Fruit fly (Drosophila melanogaster) whole organism, embryonic: ENCODE results near the gene polo.

ENCODE experiments used
- ATbp ChIP-seq: fragments of 200-800 bp; sonication (Bioruptor generic); optimal IDR thresholded peaks from 2 replicates; lab custom pipeline; 2017; ENCODE audit warnings: missing biosample characterization, mild to moderate bottlenecking, missing genetic modification characterization, missing genetic modification reagents
- BEAF-32 ChIP-seq: fragments of 200-800 bp; sonication (Bioruptor generic); optimal IDR thresholded peaks from 3 replicates; lab custom pipeline; 2017; ENCODE audit warnings: missing biosample characterization, missing genetic modification characterization, mild to moderate bottlenecking, moderate library complexity, missing genetic modification reagents
- CG14710 ChIP-seq: fragments of 200-800 bp; sonication (Bioruptor generic); optimal IDR thresholded peaks from 3 replicates; lab custom pipeline; 2019; ENCODE audit warnings: missing biosample characterization, mild to moderate bottlenecking, missing genetic modification characterization, moderate library complexity
- CG15601 ChIP-seq: fragments of 200-800 bp; sonication (Bioruptor generic); optimal IDR thresholded peaks from 3 replicates; lab custom pipeline; 2019; ENCODE audit warnings: missing biosample characterization, mild to moderate bottlenecking, missing genetic modification characterization, moderate library complexity
- CG2120 ChIP-seq: fragments of 200-800 bp; sonication (Bioruptor generic); optimal IDR thresholded peaks from 3 replicates; lab custom pipeline; 2016; ENCODE audit warnings: missing biosample characterization, missing genetic modification characterization
- CG31388 ChIP-seq: fragments of 200-800 bp; sonication (Bioruptor generic); optimal IDR thresholded peaks from 2 replicates; lab custom pipeline; 2016; ENCODE audit warnings: missing biosample characterization, missing genetic modification characterization
- CG32767 ChIP-seq: fragments of 200-800 bp; sonication (Bioruptor generic); IDR thresholded peaks from 2 replicates; pipeline ENCODE4 v1.3.6; 2022; ENCODE audit warnings: missing biosample characterization, missing genetic modification characterization
- CG3281 ChIP-seq: fragments of 200-800 bp; sonication (Bioruptor generic); optimal IDR thresholded peaks from 3 replicates; lab custom pipeline; 2017; ENCODE audit warnings: missing biosample characterization, mild to moderate bottlenecking, missing genetic modification characterization
- CG4360 ChIP-seq: fragments of 200-800 bp; sonication (Bioruptor generic); IDR thresholded peaks from 2 replicates; pipeline ENCODE4 v1.3.6; 2022; ENCODE audit warnings: missing biosample characterization, missing genetic modification characterization
- CG4820 ChIP-seq: fragments of 200-800 bp; sonication (Bioruptor generic); optimal IDR thresholded peaks from 3 replicates; lab custom pipeline; 2016; ENCODE audit warnings: missing biosample characterization, missing genetic modification characterization
- CG6689 ChIP-seq: fragments of 200-800 bp; sonication (Bioruptor generic); IDR thresholded peaks from 2 replicates; pipeline ENCODE4 v1.3.6; 2022; ENCODE audit warnings: missing biosample characterization, missing genetic modification characterization
- CG7839 ChIP-seq: fragments of 200-800 bp; sonication (Bioruptor generic); optimal IDR thresholded peaks from 3 replicates; lab custom pipeline; 2018; ENCODE audit warnings: missing biosample characterization, mild to moderate bottlenecking, missing genetic modification characterization, moderate library complexity
- CG7928 ChIP-seq: fragments of 200-800 bp; sonication (Bioruptor generic); optimal IDR thresholded peaks from 2 replicates; lab custom pipeline; 2017; ENCODE audit warnings: missing biosample characterization, mild to moderate bottlenecking, missing genetic modification characterization
- CG8290 ChIP-seq, 3 experiments: fragments of 200-800 bp; sonication (Bioruptor generic); optimal IDR thresholded peaks; 2 replicates each; lab custom pipeline; 2016 to 2019; ENCODE audit warnings: missing biosample characterization in 3 of 3, missing genetic modification characterization in 3 of 3, mild to moderate bottlenecking in 2 of 3, moderate library complexity in 1 of 3
- CG8359 ChIP-seq: fragments of 200-800 bp; sonication (Bioruptor generic); optimal IDR thresholded peaks from 2 replicates; lab custom pipeline; 2017; ENCODE audit warnings: missing biosample characterization, mild to moderate bottlenecking, missing genetic modification characterization, borderline replicate concordance
- CkIIα-i1 ChIP-seq: fragments of 200-800 bp; sonication (Bioruptor generic); IDR thresholded peaks from 2 replicates; pipeline ENCODE4 v1.3.6; 2022; ENCODE audit warnings: missing biosample characterization, missing genetic modification characterization
- Elba2 ChIP-seq: fragments of 200-800 bp; sonication (Bioruptor generic); optimal IDR thresholded peaks from 3 replicates; lab custom pipeline; 2016; ENCODE audit warnings: missing biosample characterization, missing genetic modification characterization
- HmgD ChIP-seq: fragments of 200-800 bp; sonication (Bioruptor generic); optimal IDR thresholded peaks from 3 replicates; lab custom pipeline; 2016; ENCODE audit warnings: missing biosample characterization, missing genetic modification characterization
- Hsf ChIP-seq: fragments of 200-800 bp; sonication (Bioruptor generic); optimal IDR thresholded peaks from 3 replicates; lab custom pipeline; 2016; ENCODE audit warnings: missing biosample characterization, missing genetic modification characterization
- Med ChIP-seq: fragments of 200-800 bp; sonication (Bioruptor generic); peaks from one replicate; lab custom pipeline; 2016; ENCODE audit warnings: missing biosample characterization, missing genetic modification characterization, mild to moderate bottlenecking, inconsistent platforms, moderate library complexity
- Nf-YA ChIP-seq: fragments of 200-800 bp; sonication (Bioruptor generic); IDR thresholded peaks from 2 replicates; pipeline ENCODE4 v1.3.6; 2022; ENCODE audit warnings: missing biosample characterization, missing genetic modification characterization
- Nf-YB ChIP-seq: fragments of 200-800 bp; sonication (Bioruptor generic); optimal IDR thresholded peaks from 3 replicates; lab custom pipeline; 2019; ENCODE audit warnings: missing biosample characterization, mild to moderate bottlenecking, missing genetic modification characterization, moderate library complexity
- Oli ChIP-seq: fragments of 200-800 bp; sonication (Bioruptor generic); optimal IDR thresholded peaks from 2 replicates; lab custom pipeline; 2018; ENCODE audit warnings: missing biosample characterization, mild to moderate bottlenecking, missing genetic modification characterization, moderate library complexity
- Opbp ChIP-seq: fragments of 200-800 bp; sonication (Bioruptor generic); IDR thresholded peaks from 3 replicates; pipeline ENCODE4 v1.3.6; 2022; ENCODE audit warnings: missing biosample characterization, missing genetic modification characterization; ENCODE audit not compliant: partially characterized antibody
- Sin3A ChIP-seq: fragments of >200 bp; optimal IDR thresholded peaks from 2 replicates; lab custom pipeline; 2018
- Six4 ChIP-seq: fragments of 200-800 bp; sonication (Bioruptor generic); optimal IDR thresholded peaks from 2 replicates; lab custom pipeline; 2016; ENCODE audit warnings: missing biosample characterization, missing genetic modification characterization
- Sry-δ ChIP-seq: fragments of 200-800 bp; sonication (Bioruptor generic); optimal IDR thresholded peaks from 2 replicates; lab custom pipeline; 2016; ENCODE audit warnings: missing biosample characterization, missing genetic modification characterization
- ash1 ChIP-seq: fragments of 200-800 bp; sonication (Bioruptor generic); optimal IDR thresholded peaks from 2 replicates; lab custom pipeline; 2018; ENCODE audit warnings: missing biosample characterization, mild to moderate bottlenecking, missing genetic modification characterization
- chn ChIP-seq: fragments of 200-800 bp; sonication (Bioruptor generic); optimal IDR thresholded peaks from 2 replicates; lab custom pipeline; 2016; ENCODE audit warnings: missing biosample characterization, missing genetic modification characterization
- crc ChIP-seq: fragments of 200-800 bp; sonication (Bioruptor generic); optimal IDR thresholded peaks from 2 replicates; lab custom pipeline; 2016; ENCODE audit warnings: missing biosample characterization, missing genetic modification characterization
- crol ChIP-seq: fragments of 200-800 bp; sonication (Bioruptor generic); IDR thresholded peaks from 2 replicates; pipeline ENCODE4 v1.3.6; 2022; ENCODE audit warnings: missing biosample characterization, missing genetic modification characterization
- danr ChIP-seq: fragments of 200-800 bp; sonication (Bioruptor generic); IDR thresholded peaks from 2 replicates; pipeline ENCODE4 v1.3.6; 2022; ENCODE audit warnings: missing biosample characterization, missing genetic modification characterization
- dimm ChIP-seq: fragments of 200-800 bp; sonication (Bioruptor generic); IDR thresholded peaks from 2 replicates; pipeline ENCODE4 v1.3.6; 2022; ENCODE audit warnings: missing biosample characterization, missing genetic modification characterization
- dpn ChIP-seq, 2 experiments: fragments of 200-800 bp; sonication (Bioruptor generic); optimal IDR thresholded peaks; 3 replicates each; lab custom pipeline; 2016; ENCODE audit warnings: missing biosample characterization in 2 of 2, missing genetic modification characterization in 2 of 2
- eve ChIP-seq, 2 experiments: fragments of >200 bp; optimal IDR thresholded peaks; 2 replicates each; lab custom pipeline; 2017; ENCODE audit warnings: missing biosample characterization in 2 of 2, missing genetic modification characterization in 2 of 2
- ftz-f1 ChIP-seq: fragments of 200-800 bp; sonication (Bioruptor generic); optimal IDR thresholded peaks from 2 replicates; lab custom pipeline; 2016; ENCODE audit warnings: missing biosample characterization, missing genetic modification characterization
- gcm2 ChIP-seq: fragments of 200-800 bp; sonication (Bioruptor generic); optimal IDR thresholded peaks from 2 replicates; lab custom pipeline; 2016; ENCODE audit warnings: missing biosample characterization, missing genetic modification characterization
- kay ChIP-seq: fragments of 200-800 bp; sonication (Bioruptor generic); optimal IDR thresholded peaks from 2 replicates; lab custom pipeline; 2016; ENCODE audit warnings: missing biosample characterization, missing genetic modification characterization
- kni ChIP-seq: fragments of 200-800 bp; sonication (Bioruptor generic); optimal IDR thresholded peaks from 3 replicates; lab custom pipeline; 2017; ENCODE audit warnings: mild to moderate bottlenecking, missing biosample characterization, missing genetic modification reagents, missing genetic modification characterization
- nom ChIP-seq: fragments of 200-800 bp; sonication (Bioruptor generic); optimal IDR thresholded peaks from 2 replicates; lab custom pipeline; 2017; ENCODE audit warnings: missing biosample characterization, missing genetic modification characterization, mild to moderate bottlenecking, moderate library complexity, missing genetic modification reagents
- sens ChIP-seq: fragments of 200-800 bp; sonication (Bioruptor generic); peaks from one replicate; lab custom pipeline; 2016; ENCODE audit warnings: missing biosample characterization, missing genetic modification characterization
- seq ChIP-seq: fragments of 200-800 bp; sonication (Bioruptor generic); IDR thresholded peaks from 2 replicates; pipeline ENCODE4 v1.3.6; 2022; ENCODE audit warnings: missing biosample characterization, missing genetic modification characterization
- sqz ChIP-seq: fragments of 200-800 bp; sonication (Bioruptor generic); optimal IDR thresholded peaks from 3 replicates; lab custom pipeline; 2018; ENCODE audit warnings: missing biosample characterization, mild to moderate bottlenecking, missing genetic modification characterization
- stwl ChIP-seq: fragments of 200-800 bp; sonication (Bioruptor generic); optimal IDR thresholded peaks from 3 replicates; lab custom pipeline; 2018; ENCODE audit warnings: missing biosample characterization, mild to moderate bottlenecking, missing genetic modification characterization, moderate library complexity
- tin ChIP-seq: fragments of 200-800 bp; sonication (Bioruptor generic); optimal IDR thresholded peaks from 3 replicates; lab custom pipeline; 2016; ENCODE audit warnings: missing biosample characterization, missing genetic modification characterization
- unc-4 ChIP-seq: fragments of 200-800 bp; sonication (Bioruptor generic); IDR thresholded peaks from 2 replicates; pipeline ENCODE4 v1.3.6; 2022; ENCODE audit warnings: missing biosample characterization, missing genetic modification characterization; ENCODE audit not compliant: partially characterized antibody
- unpg ChIP-seq: fragments of 200-800 bp; sonication (Bioruptor generic); optimal IDR thresholded peaks from 3 replicates; lab custom pipeline; 2018; ENCODE audit warnings: missing biosample characterization, mild to moderate bottlenecking, missing genetic modification characterization, moderate library complexity
- vfl ChIP-seq: fragments of 200-800 bp; sonication (Bioruptor generic); optimal IDR thresholded peaks from 2 replicates; lab custom pipeline; 2016; ENCODE audit warnings: missing biosample characterization, missing genetic modification characterization
- zf30C ChIP-seq: fragments of 200-800 bp; sonication (Bioruptor generic); optimal IDR thresholded peaks from 3 replicates; lab custom pipeline; 2018; ENCODE audit warnings: missing biosample characterization, mild to moderate bottlenecking, missing genetic modification characterization

Gene polo

dm6 chr3L:20306142-20306541, 3.3 kb upstream of the polo start, which contains the start of gene CG32225 (continued):
- no peak for TF ChIP-seq CG14710 (tag; lab: Kevin White, UChicago)
- 0 out of 2 replicates have a peak, but pooled peaks have one; percentile 10 for TF ChIP-seq seq (GFP tag; lab: Robert Waterston, UW)
- TF ChIP-seq unpg (GFP tag; lab: Kevin White, UChicago), result no peak
- TF ChIP-seq CG3281 (GFP tag; lab: Kevin White, UChicago), result no peak
- no peak for TF ChIP-seq CG8290 (GFP tag; optimal IDR thresholded peaks at IDR 0.05; lab: Kevin White, UChicago)
- peak in 1 of 2 experiments; percentile 24 for TF ChIP-seq CG8290 (tag; optimal IDR thresholded peaks at IDR 0.05; lab: Kevin White, UChicago)
- no peak for TF ChIP-seq HmgD
- no peak for TF ChIP-seq tin
- TF ChIP-seq crc (GFP tag; lab: Kevin White, UChicago), result no peak
- no peak for TF ChIP-seq CG4360
- TF ChIP-seq CG2120 (GFP tag; lab: Kevin White, UChicago), result peak; percentile 8
- TF ChIP-seq ash1 (GFP tag; lab: Kevin White, UChicago), result no peak
- no peak for TF ChIP-seq CG6689 (GFP tag; lab: Robert Waterston, UW)
- peak; percentile 92 for TF ChIP-seq crol (GFP tag; lab: Robert Waterston, UW)
- no peak for TF ChIP-seq Hsf (GFP tag; lab: Kevin White, UChicago)
- no peak for TF ChIP-seq BEAF-32 (GFP tag; lab: Kevin White, UChicago)
- TF ChIP-seq dimm (GFP tag; lab: Robert Waterston, UW), result no peak
- no peak for TF ChIP-seq Six4
- TF ChIP-seq dpn (GFP tag; optimal IDR thresholded peaks at IDR 0.05; lab: Kevin White, UChicago), result no peak
- TF ChIP-seq Med (GFP tag; lab: Kevin White, UChicago), result peak; percentile 4
- TF ChIP-seq CG15601, result no peak
- no peak for TF ChIP-seq stwl (tag; lab: Kevin White, UChicago)
- TF ChIP-seq Nf-YA, result no peak
- no peak for TF ChIP-seq Elba2 (GFP tag; lab: Kevin White, UChicago)
- no peak for TF ChIP-seq Sin3A (lab: Kevin White, UChicago)
- peak; percentile 15 for TF ChIP-seq nom
- no peak for TF ChIP-seq ftz-f1 (GFP tag; lab: Kevin White, UChicago)
- 0 out of 2 replicates have a peak, but pooled peaks have one; percentile 22 for TF ChIP-seq CG32767 (GFP tag; lab: Robert Waterston, UW)
- peak; percentile 53 for TF ChIP-seq zf30C
- no peak for TF ChIP-seq CG7928 (GFP tag; lab: Kevin White, UChicago)

dm6 chr3L:20309758-20310733, 592 bp downstream of the polo start:
- no peak for TF ChIP-seq ATbp
- peak; percentile 27 for TF ChIP-seq chn
- TF ChIP-seq CG4820 (GFP tag; lab: Kevin White, UChicago), result no peak
- peak; percentile 10 for TF ChIP-seq kay (GFP tag; lab: Kevin White, UChicago)
- TF ChIP-seq danr, result no peak
- peak; percentile 55 for TF ChIP-seq vfl
- TF ChIP-seq unc-4 (GFP tag; lab: Robert Waterston, UW), result peak; percentile 85
- peak; percentile 88 for TF ChIP-seq Opbp
- TF ChIP-seq eve (GFP tag; optimal IDR thresholded peaks at IDR 0.05; lab: Kevin White, UChicago), result no peak
- no peak for TF ChIP-seq CG7839
- TF ChIP-seq CkIIα-i1 (GFP tag; lab: Robert Waterston, UW), result no peak
- no peak for TF ChIP-seq CG8359 (GFP tag; lab: Kevin White, UChicago)
- peak; percentile 8 for TF ChIP-seq gcm2
- TF ChIP-seq sens, result peak; percentile 89
- no peak for TF ChIP-seq sqz (GFP tag; lab: Kevin White, UChicago)
- no peak for TF ChIP-seq crc (GFP tag; lab: Kevin White, UChicago)
- TF ChIP-seq kni (GFP tag; lab: Kevin White, UChicago), result peak; percentile 22
- TF ChIP-seq CG4360, result peak; percentile 94
- TF ChIP-seq CG31388, result no peak
- TF ChIP-seq Oli, result no peak
- TF ChIP-seq Nf-YB, result no peak
- TF ChIP-seq Sry-δ, result peak; percentile 79
